Worm (Caenorhabditis elegans) whole organism, L2 larva: Measurements from ENCODE around the gene fbxa-11.

Experiments used
- R02D3.7 ChIP-seq: fragments of 150-350 bp; optimal IDR thresholded peaks from 2 replicates; lab custom pipeline; 2014; ENCODE audit warnings: missing biosample characterization, missing genetic modification characterization
- aly-2 ChIP-seq: fragments of 150-350 bp; optimal IDR thresholded peaks from 2 replicates; lab custom pipeline; 2014; ENCODE audit warnings: missing biosample characterization, missing genetic modification characterization
- blmp-1 ChIP-seq: sonication (generic microtip); optimal IDR thresholded peaks from 2 replicates; lab custom pipeline; 2017; ENCODE audit warnings: missing genetic modification characterization, mild to moderate bottlenecking, missing compliant biosample characterization, antibody characterized with exemption, moderate library complexity; ENCODE audit not compliant: insufficient read depth
- ceh-82 ChIP-seq: fragments of 150-350 bp; optimal IDR thresholded peaks from 2 replicates; lab custom pipeline; 2014; ENCODE audit warnings: missing biosample characterization, missing genetic modification characterization
- lsy-2 ChIP-seq, 2 experiments: fragments of 150-350 bp in 1 of 2; sonication (generic microtip) in 1 of 2; optimal IDR thresholded peaks; 2 replicates each; lab custom pipeline; 2014 to 2017; ENCODE audit warnings: missing biosample characterization in 2 of 2, missing genetic modification characterization in 2 of 2
- nhr-23 ChIP-seq: fragments of 150-350 bp; optimal IDR thresholded peaks from 2 replicates; lab custom pipeline; 2014; ENCODE audit warnings: missing biosample characterization, missing genetic modification reagents, missing genetic modification characterization
- nhr-77 ChIP-seq: fragments of 150-350 bp; optimal IDR thresholded peaks from 2 replicates; lab custom pipeline; 2014; ENCODE audit warnings: missing biosample characterization, missing genetic modification characterization
- sma-9 ChIP-seq, 2 experiments: fragments of 150-350 bp in 1 of 2; sonication (generic microtip) in 1 of 2; optimal IDR thresholded peaks; 2 replicates each; lab custom pipeline; 2014 to 2016; ENCODE audit warnings: missing genetic modification characterization in 2 of 2, mild to moderate bottlenecking in 1 of 2, missing biosample characterization in 1 of 2, missing compliant biosample characterization in 1 of 2, missing genetic modification reagents in 1 of 2, moderate library complexity in 1 of 2
- zag-1 ChIP-seq: fragments of 150-350 bp; optimal IDR thresholded peaks from 2 replicates; lab custom pipeline; 2014; ENCODE audit warnings: missing biosample characterization, missing genetic modification characterization

- TF ChIP-seq blmp-1 (tag; lab: Kevin White, UChicago) (no peak), zag-1 (tag; lab: Kevin White, UChicago) (no peak), nhr-77 (tag; lab: Kevin White, UChicago) (no peak), lsy-2 (tag; optimal IDR thresholded peaks at IDR 0.05; lab: Kevin White, UChicago) (no peak), aly-2 (tag; lab: Kevin White, UChicago) (no peak), R02D3.7 (tag; lab: Kevin White, UChicago) (no peak), sma-9 (GFP tag; optimal IDR thresholded peaks at IDR 0.05; lab: Kevin White, UChicago) (no peak), sma-9 (tag; optimal IDR thresholded peaks at IDR 0.05; lab: Kevin White, UChicago) (no peak), ceh-82 (tag; lab: Kevin White, UChicago) (no peak), nhr-23 (no peak)
Observed at ce11 chrIII:907311-907710, 43.4 kb upstream of the fbxa-11 start, which contains the start of gene F23H11.4.
